Worm (Caenorhabditis elegans) whole organism, young adult: ENCODE measurements around the gene B0416.4.

ENCODE experiments used
- F37B4.10 ChIP-seq: fragments of 200-800 bp; sonication (Bioruptor generic); IDR thresholded peaks from 2 replicates; pipeline ENCODE4 v1.3.6; 2022; ENCODE audit warnings: missing genetic modification characterization, missing compliant biosample characterization
- F49E8.2 ChIP-seq: sonication (generic microtip); optimal IDR thresholded peaks from 3 replicates; lab custom pipeline; 2017; ENCODE audit warnings: missing genetic modification characterization, mild to moderate bottlenecking, missing compliant biosample characterization, antibody characterized with exemption, moderate library complexity; ENCODE audit not compliant: insufficient read depth
- aptf-2 ChIP-seq: fragments of 200-800 bp; sonication (Bioruptor generic); conservative IDR thresholded peaks from 2 replicates; pipeline ENCODE4 v1.3.6; 2022; ENCODE audit warnings: missing genetic modification reagents, missing genetic modification characterization, missing compliant biosample characterization
- dox-1 ChIP-seq: fragments of 200-800 bp; sonication (Bioruptor generic); IDR thresholded peaks from 2 replicates; pipeline ENCODE4 v1.3.6; 2022; ENCODE audit warnings: missing genetic modification reagents, missing genetic modification characterization, missing compliant biosample characterization
- lin-54 ChIP-seq: fragments of 200-800 bp; sonication (Bioruptor generic); optimal IDR thresholded peaks from 2 replicates; lab custom pipeline; 2018; ENCODE audit warnings: mild to moderate bottlenecking, missing genetic modification characterization, missing compliant biosample characterization
- lsy-27 ChIP-seq: sonication (generic microtip); optimal IDR thresholded peaks from 2 replicates; lab custom pipeline; 2017; ENCODE audit warnings: missing genetic modification characterization, mild to moderate bottlenecking, missing compliant biosample characterization, antibody characterized with exemption, missing genotype, borderline replicate concordance; ENCODE audit not compliant: insufficient read depth
- pha-4 ChIP-seq: fragments of 150-350 bp; sonication (generic microtip); optimal IDR thresholded peaks from 2 replicates; lab custom pipeline; 2014; ENCODE audit warnings: missing biosample characterization, missing genetic modification reagents, missing genetic modification characterization
- sdz-38 ChIP-seq: sonication (generic microtip); optimal IDR thresholded peaks from 2 replicates; lab custom pipeline; 2016; ENCODE audit warnings: missing genotype, missing genetic modification characterization, missing compliant biosample characterization
- somi-1 ChIP-seq: fragments of 200-800 bp; sonication (Bioruptor generic); optimal IDR thresholded peaks from 2 replicates; lab custom pipeline; 2018; ENCODE audit warnings: mild to moderate bottlenecking, missing genetic modification characterization, missing compliant biosample characterization

DNA sequence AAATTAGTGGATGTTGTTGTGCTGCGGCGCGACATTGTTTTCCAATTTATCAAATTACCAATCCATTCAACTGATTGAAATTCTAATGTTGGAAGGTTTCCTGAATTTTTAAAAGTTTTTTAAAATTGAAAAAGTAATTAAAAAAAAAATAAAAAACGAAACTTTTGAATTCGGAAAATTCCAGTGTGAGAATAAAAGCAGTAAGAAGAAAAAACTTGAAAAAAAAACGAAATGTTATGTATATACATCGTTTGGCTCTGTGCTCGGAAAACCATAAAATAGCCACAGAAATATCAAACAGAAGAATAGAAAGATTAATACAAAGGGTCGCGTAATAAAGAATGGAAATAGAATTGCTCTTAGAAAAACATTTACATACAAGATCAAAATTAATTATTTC is 46.7 kb upstream of the B0416.4 start, which contains the start of gene vav-1:
- TF ChIP-seq aptf-2 (GFP tag; lab: Robert Waterston, UW) (no peak), sdz-38 (tag; lab: Kevin White, UChicago) (no peak), F37B4.10 (no peak), F49E8.2 (no peak), somi-1 (GFP tag; lab: Kevin White, UChicago) (no peak), lsy-27 (no peak), pha-4 (tag; lab: Kevin White, UChicago) (no peak), dox-1 (no peak), lin-54 (GFP tag; lab: Kevin White, UChicago) (no peak)
